Fruit fly (Drosophila melanogaster): ENCODE results near the gene CG13384.

The CG13384 gene

DNA sequence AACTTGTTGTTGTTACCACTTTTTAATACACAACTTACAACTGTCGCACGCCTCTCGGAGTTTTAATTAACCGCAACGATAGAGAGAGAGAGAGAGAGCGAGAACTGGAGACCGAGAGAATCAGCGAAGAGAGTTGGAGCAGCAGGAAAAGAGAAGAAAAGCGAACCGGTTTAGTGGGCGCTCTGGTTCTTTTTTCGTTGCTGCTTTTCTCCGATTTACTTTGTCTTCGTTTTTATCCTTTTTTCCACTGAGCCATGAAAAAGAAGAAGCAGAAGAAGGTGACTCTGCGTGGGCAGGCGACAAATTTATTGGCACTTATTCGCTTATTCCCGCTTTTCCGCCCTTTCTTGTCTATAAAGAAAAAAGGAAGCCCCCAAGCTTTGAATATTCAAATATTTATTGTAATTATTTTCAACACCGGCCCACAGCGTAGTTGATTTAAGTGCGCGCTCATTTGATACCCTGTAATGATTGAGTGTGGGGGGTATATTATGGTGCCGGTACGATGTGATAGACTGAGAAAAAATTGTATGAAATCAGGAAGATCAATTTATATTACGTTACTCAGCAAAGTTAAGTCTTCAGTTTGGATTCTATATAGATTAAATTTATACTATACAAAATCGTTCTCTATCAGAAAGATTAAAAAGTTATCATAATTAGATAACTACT is 36.1 kb downstream of the CG13384 start:
- TF ChIP-seq pan (optimal IDR thresholded peaks at IDR 0.05) (peak; percentile 58), usp (GFP tag; optimal IDR thresholded peaks at IDR 0.05) (no peak)

DNA sequence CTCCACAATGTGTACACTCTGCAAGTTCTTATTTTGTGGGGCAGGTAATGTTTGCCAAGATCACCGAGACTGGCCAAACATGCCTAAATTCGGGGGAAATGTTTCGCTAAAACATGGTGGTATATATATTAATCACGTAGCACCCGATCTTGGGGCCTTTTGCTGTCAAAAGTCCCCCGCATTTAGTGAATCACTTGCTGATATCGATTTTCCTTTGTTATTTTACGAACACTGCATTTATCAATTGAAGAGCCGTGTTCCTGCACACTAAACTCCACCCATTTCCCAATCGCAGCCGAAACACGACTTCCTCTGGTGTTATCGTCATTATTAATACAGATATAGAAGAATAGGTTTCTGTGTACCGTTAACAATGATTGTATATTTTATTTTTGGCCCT is 37.5 kb downstream of the CG13384 start:
- TF ChIP-seq usp (GFP tag; optimal IDR thresholded peaks at IDR 0.05) (no peak), pan (optimal IDR thresholded peaks at IDR 0.05) (no peak), CG8478 (optimal IDR thresholded peaks at IDR 0.05) (no peak), Dll (optimal IDR thresholded peaks at IDR 0.05) (no peak), psq (optimal IDR thresholded peaks at IDR 0.05) (no peak), EcR (GFP tag; optimal IDR thresholded peaks at IDR 0.05) (no peak)

DNA sequence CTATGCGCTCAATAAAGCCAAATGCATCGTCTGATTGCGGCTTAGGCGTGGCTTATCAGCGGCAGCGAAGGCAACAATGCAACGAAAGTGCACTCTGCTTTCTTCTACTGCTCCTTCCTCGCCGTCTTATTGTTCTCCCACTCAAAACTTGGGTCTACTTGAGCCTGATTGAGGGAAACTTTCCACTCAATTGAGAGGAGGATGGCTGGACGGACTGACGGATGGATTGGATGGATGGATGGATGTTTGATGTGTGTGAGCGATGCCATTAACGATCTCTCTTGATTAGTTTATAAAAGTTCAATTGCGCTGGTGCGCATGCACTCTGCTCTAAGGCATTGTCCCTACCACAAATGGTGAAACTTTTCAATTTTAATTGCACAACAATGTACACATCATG is 38.8 kb downstream of the CG13384 start:
- TF ChIP-seq Dll (optimal IDR thresholded peaks at IDR 0.05) (no peak), usp (GFP tag; optimal IDR thresholded peaks at IDR 0.05) (no peak), EcR (GFP tag; optimal IDR thresholded peaks at IDR 0.05) (no peak), psq (optimal IDR thresholded peaks at IDR 0.05) (no peak)

DNA sequence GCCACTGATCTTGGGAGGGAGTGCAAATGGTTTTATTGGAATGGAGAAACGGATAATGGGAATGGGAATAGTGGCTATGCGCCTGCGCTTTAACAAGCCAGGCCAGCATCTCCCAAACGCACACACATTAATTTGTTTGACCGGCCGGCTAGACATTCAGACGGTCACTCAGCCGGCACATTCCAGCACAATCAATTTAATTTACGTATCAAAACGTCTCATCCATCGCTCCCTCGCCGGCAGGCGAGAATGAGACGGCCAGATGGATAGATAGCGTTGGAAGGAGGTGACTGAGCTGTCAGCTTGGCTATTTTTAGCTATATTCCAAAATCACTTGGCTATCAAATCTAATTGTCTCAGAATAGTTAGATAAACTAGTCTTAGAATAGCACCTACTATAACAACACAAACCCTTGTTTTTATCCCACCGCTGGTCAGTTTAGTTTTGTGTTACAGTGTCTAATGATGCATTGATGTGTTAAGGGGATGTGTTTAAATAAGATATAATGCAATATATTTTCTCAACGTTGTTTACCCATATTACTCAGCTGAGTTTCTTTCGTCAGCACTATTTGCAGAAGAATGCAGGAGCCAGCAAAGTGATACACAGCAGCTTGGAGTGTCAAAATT is 39.3 kb downstream of the CG13384 start:
- TF ChIP-seq usp (GFP tag; optimal IDR thresholded peaks at IDR 0.05) = no peak
- no peak for TF ChIP-seq EcR (GFP tag; optimal IDR thresholded peaks at IDR 0.05)
- TF ChIP-seq psq (optimal IDR thresholded peaks at IDR 0.05) = no peak
- TF ChIP-seq pan (optimal IDR thresholded peaks at IDR 0.05) = no peak
- no peak for TF ChIP-seq CG8478 (optimal IDR thresholded peaks at IDR 0.05)
- no peak for TF ChIP-seq Dll (optimal IDR thresholded peaks at IDR 0.05)

DNA sequence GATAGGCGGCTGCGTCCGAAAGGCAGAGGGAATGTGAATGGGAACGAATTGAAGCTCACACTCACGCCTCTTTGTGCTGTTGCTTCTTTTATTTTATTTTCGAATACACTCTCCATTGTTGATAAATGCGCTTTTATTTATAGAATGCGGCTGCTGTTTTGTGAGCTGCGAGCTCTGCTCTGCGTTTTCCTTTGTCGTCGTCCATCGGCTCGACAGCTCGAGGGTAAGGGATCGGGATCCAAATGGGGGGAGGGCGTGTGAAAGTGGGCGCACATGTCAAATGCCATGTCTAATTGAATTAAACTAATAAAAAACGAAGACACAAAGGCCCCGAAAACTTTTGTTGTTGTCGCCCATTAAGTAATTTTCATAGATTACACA is 39.8 kb downstream of the CG13384 start:
- TF ChIP-seq CG8478 (optimal IDR thresholded peaks at IDR 0.05) = no peak
- peak in 1 of 2 experiments; percentile 1 for TF ChIP-seq EcR (GFP tag; optimal IDR thresholded peaks at IDR 0.05)

DNA sequence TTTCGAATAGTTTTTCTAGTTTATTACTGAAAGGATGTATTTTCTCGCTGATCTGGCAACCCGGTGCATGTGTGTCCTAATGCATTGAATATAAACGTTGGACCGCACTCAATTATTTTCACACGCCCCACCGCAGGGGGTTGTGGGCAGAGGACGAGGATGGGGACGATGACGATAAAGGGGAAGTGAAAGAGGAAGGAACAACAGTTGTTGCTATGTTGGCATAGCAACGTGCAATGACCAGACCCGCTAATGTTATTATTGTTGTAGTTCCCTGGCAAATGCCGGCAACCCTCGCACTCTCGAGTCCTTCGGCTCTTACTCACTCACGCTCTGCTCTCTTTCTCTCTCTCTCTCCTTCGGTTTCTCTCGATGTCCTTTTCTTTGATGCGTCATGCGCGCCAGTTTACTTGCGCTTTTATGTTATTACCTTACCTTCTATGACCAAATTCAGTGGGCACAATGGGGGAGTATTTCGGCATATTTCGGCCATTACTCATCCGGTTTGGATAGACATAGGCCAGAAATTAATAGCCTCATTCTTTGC is 40.5 kb downstream of the CG13384 start:
- no peak for TF ChIP-seq psq (optimal IDR thresholded peaks at IDR 0.05)
- TF ChIP-seq EcR (GFP tag; optimal IDR thresholded peaks at IDR 0.05) = no peak
- TF ChIP-seq usp (GFP tag; optimal IDR thresholded peaks at IDR 0.05) = no peak
- no peak for TF ChIP-seq CG8478 (optimal IDR thresholded peaks at IDR 0.05)
- no peak for TF ChIP-seq pan (optimal IDR thresholded peaks at IDR 0.05)
- TF ChIP-seq Dll (optimal IDR thresholded peaks at IDR 0.05) = no peak

DNA sequence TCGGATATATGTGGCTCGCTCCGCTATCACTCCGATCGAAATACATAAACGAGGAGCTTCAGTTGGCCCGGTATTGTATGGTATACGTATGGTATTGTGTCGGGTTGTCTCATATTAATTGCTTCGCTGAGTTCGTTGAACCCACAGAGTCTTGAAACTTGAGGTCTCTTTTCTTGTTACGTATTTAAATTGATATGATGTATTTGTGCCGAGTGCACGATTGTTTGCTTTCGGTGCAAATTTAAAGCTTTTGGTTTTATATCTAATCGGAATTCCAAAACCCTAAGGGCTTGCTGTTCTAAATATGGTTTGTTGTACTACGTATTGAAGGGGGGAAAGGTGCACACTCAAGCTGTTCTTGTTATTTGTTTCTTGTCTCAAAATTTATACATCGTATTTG is 41.0 kb downstream of the CG13384 start:
- no peak for TF ChIP-seq psq (optimal IDR thresholded peaks at IDR 0.05)
- TF ChIP-seq EcR (GFP tag; optimal IDR thresholded peaks at IDR 0.05) = peak in 1 of 2 experiments; percentile 20
- TF ChIP-seq Dll (optimal IDR thresholded peaks at IDR 0.05) = no peak

DNA sequence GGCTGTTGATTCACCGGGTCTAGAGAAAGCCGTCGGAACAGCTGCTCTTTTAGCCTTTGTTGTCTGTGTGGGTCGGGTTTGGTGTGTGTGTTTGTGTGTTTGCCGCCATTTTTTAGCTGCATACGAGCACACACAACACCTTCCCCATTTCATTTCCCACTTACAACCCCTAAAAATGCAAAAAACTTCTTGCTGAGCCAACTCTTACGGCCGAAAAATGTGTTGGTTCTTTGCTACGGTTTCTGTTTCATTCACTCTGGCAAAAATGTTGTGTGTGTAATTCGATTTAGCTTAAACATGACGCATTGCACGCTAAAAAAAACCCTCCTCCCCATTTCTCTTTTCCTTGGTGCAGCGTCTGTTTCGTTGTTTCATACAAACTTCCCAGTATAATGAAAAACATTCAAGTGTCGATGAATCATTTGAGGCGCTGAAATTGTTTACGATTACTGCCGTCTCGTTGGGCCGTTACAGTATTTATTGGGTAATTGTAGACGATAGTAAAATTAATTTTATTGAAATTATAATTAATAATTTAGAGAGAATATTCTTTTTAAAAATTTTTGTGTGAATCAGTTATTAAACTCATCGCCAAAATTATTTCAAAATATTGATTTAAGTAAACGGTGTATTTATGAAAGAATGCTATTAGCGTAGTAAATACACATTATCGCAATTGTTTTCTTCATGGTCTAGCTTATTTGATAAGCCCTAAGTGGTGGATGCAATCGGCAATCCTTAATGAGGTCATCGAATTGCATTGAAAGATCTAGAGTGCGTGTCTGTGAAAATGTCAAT is 41.9 kb downstream of the CG13384 start:
- no peak for TF ChIP-seq pan (optimal IDR thresholded peaks at IDR 0.05)
- TF ChIP-seq EcR (GFP tag; optimal IDR thresholded peaks at IDR 0.05) = no peak
- TF ChIP-seq psq (optimal IDR thresholded peaks at IDR 0.05) = no peak
- TF ChIP-seq Dll (optimal IDR thresholded peaks at IDR 0.05) = no peak

DNA sequence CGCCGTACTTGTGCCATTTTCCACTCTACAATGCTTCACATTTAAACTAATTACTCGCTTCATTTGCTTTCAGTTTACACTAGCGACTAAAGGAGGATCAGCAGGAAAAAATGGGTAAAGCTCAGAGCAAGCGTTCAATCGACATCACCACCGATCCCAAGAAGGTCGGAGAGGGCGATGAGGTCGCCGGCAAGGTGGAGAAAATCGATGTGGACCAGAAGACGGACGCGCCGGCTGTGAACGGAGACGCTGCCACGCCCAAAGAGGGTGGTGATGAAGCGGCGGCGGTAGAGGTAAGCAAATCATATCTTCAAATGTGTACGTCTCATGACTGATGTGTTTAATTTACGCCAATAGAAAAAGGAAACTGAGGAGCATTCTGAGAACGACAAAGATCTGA is 42.5 kb downstream of the CG13384 start:
- TF ChIP-seq psq (optimal IDR thresholded peaks at IDR 0.05) = no peak
- no peak for TF ChIP-seq Dll (optimal IDR thresholded peaks at IDR 0.05)
- TF ChIP-seq EcR (GFP tag; optimal IDR thresholded peaks at IDR 0.05) = no peak
- no peak for TF ChIP-seq CG8478 (optimal IDR thresholded peaks at IDR 0.05)
- no peak for TF ChIP-seq pan (optimal IDR thresholded peaks at IDR 0.05)
- TF ChIP-seq usp (GFP tag; optimal IDR thresholded peaks at IDR 0.05) = no peak

DNA sequence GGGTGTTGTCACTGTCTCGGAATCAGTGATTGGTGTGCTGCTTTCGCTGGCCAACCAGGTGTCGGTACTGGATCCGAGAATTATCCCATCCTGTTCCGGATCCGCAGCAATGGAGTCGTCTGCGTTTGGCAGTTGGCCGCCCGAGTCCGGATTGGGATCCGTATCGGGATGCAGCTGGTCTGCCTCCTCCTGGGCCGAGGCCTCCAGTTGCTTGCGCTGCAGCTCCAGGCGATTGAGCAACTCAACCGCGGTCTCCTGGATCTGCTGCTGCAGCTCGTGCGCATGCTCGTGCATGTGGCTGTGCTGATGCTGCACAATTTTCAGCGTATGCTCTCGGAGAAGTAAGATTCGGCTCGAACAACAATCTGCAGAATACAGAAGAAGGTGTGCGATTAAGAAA is 47.9 kb downstream of the CG13384 start:
- TF ChIP-seq CG8478 (optimal IDR thresholded peaks at IDR 0.05) = no peak
- TF ChIP-seq pan (optimal IDR thresholded peaks at IDR 0.05) = no peak
- TF ChIP-seq EcR (GFP tag; optimal IDR thresholded peaks at IDR 0.05) = no peak
- TF ChIP-seq psq (optimal IDR thresholded peaks at IDR 0.05) = no peak
- TF ChIP-seq Dll (optimal IDR thresholded peaks at IDR 0.05) = no peak
- no peak for TF ChIP-seq usp (GFP tag; optimal IDR thresholded peaks at IDR 0.05)

DNA sequence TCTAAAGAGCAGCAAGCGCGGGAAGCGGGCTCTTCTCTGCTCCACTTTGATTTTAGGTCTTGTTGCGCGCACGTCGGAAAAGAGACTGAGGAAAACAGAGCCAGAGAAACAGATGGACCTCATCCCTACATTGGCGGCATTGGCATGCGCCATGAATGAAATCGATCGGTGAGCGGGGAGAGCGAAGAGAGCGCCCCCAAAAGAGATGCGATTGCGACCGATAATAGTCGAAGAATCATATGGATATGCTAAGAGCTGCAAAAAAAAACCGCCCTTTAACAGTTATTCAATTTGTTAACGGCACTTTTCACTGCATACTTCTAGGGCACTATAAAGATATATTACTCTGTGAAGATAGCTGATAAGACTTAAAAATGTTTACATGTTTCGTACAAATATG is 49.3 kb downstream of the CG13384 start, which contains the start of gene grk:
Gene grk, minus strand, starts transcription at position 87 of the 400 bp plus-strand sequence.
- TF ChIP-seq CG8478 (optimal IDR thresholded peaks at IDR 0.05) = no peak
- TF ChIP-seq usp (GFP tag; optimal IDR thresholded peaks at IDR 0.05) = no peak
- no peak for TF ChIP-seq EcR (GFP tag; optimal IDR thresholded peaks at IDR 0.05)
- no peak for TF ChIP-seq psq (optimal IDR thresholded peaks at IDR 0.05)
- no peak for TF ChIP-seq Dll (optimal IDR thresholded peaks at IDR 0.05)
- TF ChIP-seq pan (optimal IDR thresholded peaks at IDR 0.05) = no peak

DNA sequence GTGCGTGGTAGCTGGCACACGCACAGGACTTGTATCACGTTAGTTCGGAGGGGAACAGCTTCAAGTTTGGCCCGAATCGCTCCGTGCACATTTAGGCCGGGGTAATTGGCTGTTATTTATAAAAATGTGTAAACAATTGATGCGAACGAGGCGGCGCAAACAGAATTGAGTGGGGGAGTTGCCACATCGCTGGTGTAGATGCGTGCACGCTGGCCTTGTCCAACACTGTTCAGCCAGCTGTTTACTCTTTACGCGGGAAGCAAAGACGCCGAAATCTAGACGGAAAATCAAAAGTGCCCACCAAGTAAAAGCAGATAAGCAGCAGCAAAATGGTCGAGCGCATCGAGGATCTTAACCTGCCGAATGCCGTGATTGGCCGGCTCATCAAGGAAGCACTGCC is 52.9 kb downstream of the CG13384 start, which contains the start of the genes D12 and Chrac-14:
Gene D12, minus strand, starts transcription at position 190 of the 400 bp plus-strand sequence.
Gene Chrac-14, plus strand, starts transcription at position 230 of the 400 bp plus-strand sequence.
- no peak for TF ChIP-seq usp (GFP tag; optimal IDR thresholded peaks at IDR 0.05)
- TF ChIP-seq pan (optimal IDR thresholded peaks at IDR 0.05) = no peak
- TF ChIP-seq Dll (optimal IDR thresholded peaks at IDR 0.05) = no peak
- no peak for TF ChIP-seq CG8478 (optimal IDR thresholded peaks at IDR 0.05)

All from whole organism.